Fruit fly (Drosophila melanogaster): ENCODE data around the gene cin.

The cin gene

DNA sequence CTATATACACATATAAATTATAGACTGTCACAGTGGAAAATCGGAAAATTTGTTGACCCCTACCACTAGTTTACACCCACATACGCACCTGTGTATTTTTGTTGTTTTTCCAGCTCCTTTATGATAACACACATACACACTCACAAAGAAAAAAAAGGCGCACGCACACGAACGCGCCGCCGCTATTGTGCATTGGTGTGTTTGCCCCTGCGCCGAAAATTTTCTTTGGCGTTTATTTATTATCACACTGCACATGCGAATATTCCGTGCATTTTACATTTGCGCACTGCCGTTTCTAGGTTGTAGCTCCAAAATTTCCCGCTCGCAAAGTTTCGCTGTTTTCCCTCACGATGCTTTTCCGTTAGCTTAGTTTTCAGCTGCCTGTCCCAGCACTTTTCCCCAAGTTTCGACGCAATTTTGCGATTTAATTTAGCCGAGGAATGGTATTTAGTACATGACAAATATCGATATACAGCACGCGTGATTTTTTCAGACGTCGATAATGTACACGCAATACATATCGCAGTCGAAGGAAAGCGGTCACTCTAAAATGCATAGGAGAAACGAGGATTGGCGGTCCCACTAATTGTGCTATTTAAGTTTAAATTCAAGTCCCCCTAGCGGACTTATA, 23.7 kb downstream of the cin start, which contains the start of the genes CG3777 and ewg (continued):
- no peak for TF ChIP-seq Nf-YA (GFP tag; IDR thresholded peaks at IDR 0.05)
- no peak for TF ChIP-seq CG11398 (GFP tag; optimal IDR thresholded peaks at IDR 0.05)
- TF ChIP-seq Hr78 (GFP tag; optimal IDR thresholded peaks at IDR 0.05), result no peak
- TF ChIP-seq Hand (GFP tag; optimal IDR thresholded peaks at IDR 0.05), result no peak
- TF ChIP-seq H2.0 (GFP tag; IDR thresholded peaks at IDR 0.05), result no peak
- peak; percentile 54 for TF ChIP-seq Xbp1 (GFP tag; optimal IDR thresholded peaks at IDR 0.05)
- TF ChIP-seq CG7357 (GFP tag; IDR thresholded peaks at IDR 0.05), result no peak
- no peak for TF ChIP-seq lbe (GFP tag; optimal IDR thresholded peaks at IDR 0.05)
- TF ChIP-seq CG7372 (GFP tag; IDR thresholded peaks at IDR 0.05), result no peak
- no peak for TF ChIP-seq CG18011 (GFP tag; optimal IDR thresholded peaks at IDR 0.05)
- peak; percentile 4 to 8 for TF ChIP-seq dpn (GFP tag; optimal IDR thresholded peaks at IDR 0.05)
- peak; percentile 39; the same call in 1 of the 2 replicates for TF ChIP-seq CG4360 (GFP tag; IDR thresholded peaks at IDR 0.05)
- no peak for TF ChIP-seq pum (GFP tag; optimal IDR thresholded peaks at IDR 0.05)
- TF ChIP-seq ERR (GFP tag; optimal IDR thresholded peaks at IDR 0.05), result no peak
- no peak for TF ChIP-seq CG10274 (GFP tag; optimal IDR thresholded peaks at IDR 0.05)
- no peak for TF ChIP-seq Xrp1 (GFP tag; IDR thresholded peaks at IDR 0.05)
- TF ChIP-seq Antp (GFP tag; optimal IDR thresholded peaks at IDR 0.05), result no peak
- no peak for TF ChIP-seq pfk (GFP tag; optimal IDR thresholded peaks at IDR 0.05)
- peak; percentile 32 for TF ChIP-seq CG12391 (tag; optimal IDR thresholded peaks at IDR 0.05)
- TF ChIP-seq Scr (GFP tag; IDR thresholded peaks at IDR 0.05; ENCODE audit: partially characterized antibody), result peak; percentile 93
- peak; percentile 19 for TF ChIP-seq pho (GFP tag; optimal IDR thresholded peaks at IDR 0.05)
- no peak for TF ChIP-seq dysf (GFP tag; IDR thresholded peaks at IDR 0.05)
- no peak for TF ChIP-seq CG1602 (GFP tag; optimal IDR thresholded peaks at IDR 0.05)
- TF ChIP-seq nerfin-1 (tag; optimal IDR thresholded peaks at IDR 0.05), result no peak
- no peak for TF ChIP-seq onecut (GFP tag; IDR thresholded peaks at IDR 0.05)
- TF ChIP-seq al (GFP tag; IDR thresholded peaks at IDR 0.05), result no peak
- TF ChIP-seq Lpt (GFP tag; optimal IDR thresholded peaks at IDR 0.05), result no peak
- TF ChIP-seq CG17359 (tag; optimal IDR thresholded peaks at IDR 0.05), result no peak
- no peak for TF ChIP-seq stc (GFP tag; IDR thresholded peaks at IDR 0.05)
- TF ChIP-seq CG12155 (GFP tag; optimal IDR thresholded peaks at IDR 0.05), result no peak
- TF ChIP-seq cwo (GFP tag; optimal IDR thresholded peaks at IDR 0.05), result no peak
- TF ChIP-seq CG7839 (tag; optimal IDR thresholded peaks at IDR 0.05), result peak; percentile 4
- peak; percentile 99 for TF ChIP-seq Bgb (GFP tag; IDR thresholded peaks at IDR 0.05; ENCODE audit: partially characterized antibody)
- TF ChIP-seq twi (tag; optimal IDR thresholded peaks at IDR 0.05), result no peak
- peak; percentile 55 for TF ChIP-seq CG4617 (GFP tag; optimal IDR thresholded peaks at IDR 0.05; ENCODE audit: borderline replicate concordance)
- TF ChIP-seq CG15696 (tag; optimal IDR thresholded peaks at IDR 0.05), result no peak
- TF ChIP-seq ac (GFP tag; optimal IDR thresholded peaks at IDR 0.05), result no peak
- no peak for TF ChIP-seq kay (GFP tag; optimal IDR thresholded peaks at IDR 0.05)
- peak; percentile 65 for TF ChIP-seq CG7745 (tag; optimal IDR thresholded peaks at IDR 0.05)
- TF ChIP-seq Tbp (GFP tag; optimal IDR thresholded peaks at IDR 0.05), result no peak
- TF ChIP-seq Bteb2 (GFP tag; optimal IDR thresholded peaks at IDR 0.05), result no peak
- TF ChIP-seq CG31224 (GFP tag; IDR thresholded peaks at IDR 0.05), result no peak
- TF ChIP-seq trh (GFP tag; optimal IDR thresholded peaks at IDR 0.05), result no peak
- no peak for TF ChIP-seq repo (GFP tag; optimal IDR thresholded peaks at IDR 0.05)
- no peak for TF ChIP-seq CG10147 (GFP tag; optimal IDR thresholded peaks at IDR 0.05)
- no peak for TF ChIP-seq vfl (GFP tag; optimal IDR thresholded peaks at IDR 0.05)
- no peak for TF ChIP-seq az2 (GFP tag; optimal IDR thresholded peaks at IDR 0.05)
- TF ChIP-seq CG4854 (GFP tag; optimal IDR thresholded peaks at IDR 0.05), result no peak
- no peak for TF ChIP-seq toy (GFP tag; IDR thresholded peaks at IDR 0.05)
- peak; percentile 63 for TF ChIP-seq Myb (GFP tag; optimal IDR thresholded peaks at IDR 0.05)
- no peak for TF ChIP-seq Hsf (GFP tag; optimal IDR thresholded peaks at IDR 0.05)
